Fruit fly (Drosophila melanogaster) whole organism, wandering third instar larva: Measurements from ENCODE around the gene CG15239.

Source experiments
- CrebA ChIP-seq: fragments of 200-800 bp; sonication (Bioruptor generic); optimal IDR thresholded peaks from 2 replicates; lab custom pipeline; 2016; ENCODE audit warnings: missing biosample characterization, mild to moderate bottlenecking, missing genetic modification characterization, borderline replicate concordance
- lola ChIP-seq: fragments of >200 bp; optimal IDR thresholded peaks from 2 replicates; lab custom pipeline; 2017; ENCODE audit warnings: missing biosample characterization, missing genetic modification characterization

- no peak for TF ChIP-seq CrebA (GFP tag; lab: Kevin White, UChicago)
- no peak for TF ChIP-seq lola (GFP tag; lab: Kevin White, UChicago)
Measured at dm6 chrX:3930528-3931251, 46.7 kb downstream of the CG15239 start, which contains the start of gene CG42541.
